Fruit fly (Drosophila melanogaster) whole organism: Measurements from ENCODE around the gene CG3517.

ENCODE experiments used
- CG8478 ChIP-seq: fragments of >200 bp; optimal IDR thresholded peaks from 2 replicates; lab custom pipeline; 2018; ENCODE audit warnings: inconsistent platforms
- Dll ChIP-seq: fragments of >200 bp; optimal IDR thresholded peaks from 2 replicates; lab custom pipeline; 2017
- EcR ChIP-seq, 2 experiments: fragments of >200 bp; optimal IDR thresholded peaks; 2 replicates each; lab custom pipeline; 2017; ENCODE audit warnings: missing biosample characterization in 2 of 2, missing genetic modification characterization in 2 of 2, missing genetic modification reagents in 2 of 2
- pan ChIP-seq: fragments of >200 bp; optimal IDR thresholded peaks from 2 replicates; lab custom pipeline; 2017
- psq ChIP-seq: fragments of >200 bp; optimal IDR thresholded peaks from 2 replicates; lab custom pipeline; 2017
- usp ChIP-seq: fragments of >200 bp; optimal IDR thresholded peaks from 2 replicates; lab custom pipeline; 2017; ENCODE audit warnings: missing biosample characterization, missing genetic modification characterization, mixed read lengths

Gene CG3517

dm6 chr3R:19374689-19375088 lies 50.3 kb downstream of the CG3517 start, which contains the start of gene CG3581:
TSS of gene CG3581 (minus strand) at chr3R:19374789.
- TF ChIP-seq psq (lab: Kevin White, UChicago) (no peak), usp (no peak), Dll (lab: Kevin White, UChicago) (no peak), pan (lab: Kevin White, UChicago) (no peak), EcR (GFP tag; optimal IDR thresholded peaks at IDR 0.05; lab: Kevin White, UChicago) (no peak), CG8478 (lab: Kevin White, UChicago) (no peak)
